Fruit fly (Drosophila melanogaster): ENCODE measurements around the gene lectin-28C.

The lectin-28C gene

dm6 chr2L:7871821-7872524, 15.1 kb downstream of the lectin-28C start (continued):
- TF ChIP-seq dsx (GFP tag; optimal IDR thresholded peaks at IDR 0.05; ENCODE audit: poor library complexity, severe bottlenecking): peak; percentile 6
- TF ChIP-seq vri (GFP tag; optimal IDR thresholded peaks at IDR 0.05): no peak
- peak; percentile 67 for TF ChIP-seq CG32006 (GFP tag; optimal IDR thresholded peaks at IDR 0.05)
- peak; percentile 27 for TF ChIP-seq acj6 (GFP tag; optimal IDR thresholded peaks at IDR 0.05)
- TF ChIP-seq Sox15 (GFP tag; optimal IDR thresholded peaks at IDR 0.05): no peak
- no peak for TF ChIP-seq CG1621 (tag; optimal IDR thresholded peaks at IDR 0.05)
- TF ChIP-seq OdsH (GFP tag; optimal IDR thresholded peaks at IDR 0.05): peak; percentile 36
- no peak for TF ChIP-seq Smox (GFP tag; optimal IDR thresholded peaks at IDR 0.05)
- no peak for TF ChIP-seq ss (GFP tag; optimal IDR thresholded peaks at IDR 0.05)
- TF ChIP-seq salr (GFP tag; optimal IDR thresholded peaks at IDR 0.05): peak in 1 of 2 experiments; percentile 28
- peak; percentile 3 for TF ChIP-seq CG6276 (GFP tag; optimal IDR thresholded peaks at IDR 0.05)
- no peak for TF ChIP-seq CG10669 (GFP tag; optimal IDR thresholded peaks at IDR 0.05)
- TF ChIP-seq CG8319 (GFP tag; optimal IDR thresholded peaks at IDR 0.05): no peak
- TF ChIP-seq Eip93F (GFP tag; optimal IDR thresholded peaks at IDR 0.05): no peak
- peak; percentile 16 for TF ChIP-seq pdm3 (GFP tag; optimal IDR thresholded peaks at IDR 0.05)
- TF ChIP-seq fd85E (GFP tag; optimal IDR thresholded peaks at IDR 0.05): no peak
- no peak for TF ChIP-seq CG6808 (GFP tag; optimal IDR thresholded peaks at IDR 0.05)
- no peak for TF ChIP-seq lz (GFP tag; optimal IDR thresholded peaks at IDR 0.05)
- TF ChIP-seq dac (GFP tag; optimal IDR thresholded peaks at IDR 0.05): no peak
- no peak for TF ChIP-seq CG11294 (GFP tag; IDR thresholded peaks at IDR 0.05)
- no peak for TF ChIP-seq Ets21C (GFP tag; optimal IDR thresholded peaks at IDR 0.05)
- TF ChIP-seq CG7368 (GFP tag; optimal IDR thresholded peaks at IDR 0.05): no peak
- TF ChIP-seq spab (GFP tag; optimal IDR thresholded peaks at IDR 0.05): no peak
- TF ChIP-seq CG10631 (GFP tag; optimal IDR thresholded peaks at IDR 0.05): peak; percentile 32
- TF ChIP-seq svp (GFP tag): no peak
- TF ChIP-seq Sox102F (GFP tag; optimal IDR thresholded peaks at IDR 0.05): no peak
- no peak for TF ChIP-seq Hr39 (GFP tag; optimal IDR thresholded peaks at IDR 0.05)
- no peak for TF ChIP-seq eg (GFP tag; IDR thresholded peaks at IDR 0.05)
- TF ChIP-seq fkh (GFP tag; optimal IDR thresholded peaks at IDR 0.05): no peak

- TF ChIP-seq Ets96B (tag; optimal IDR thresholded peaks at IDR 0.05) (no peak), CG6808 (GFP tag; optimal IDR thresholded peaks at IDR 0.05) (no peak), CG32006 (GFP tag; optimal IDR thresholded peaks at IDR 0.05) (no peak), CG10669 (GFP tag; optimal IDR thresholded peaks at IDR 0.05) (no peak), Eip78C (GFP tag) (no peak), vri (GFP tag; optimal IDR thresholded peaks at IDR 0.05) (no peak), svp (GFP tag) (no peak), CG8632 (GFP tag; optimal IDR thresholded peaks at IDR 0.05) (no peak)
These were observed 15.8 kb downstream of the lectin-28C start for dm6 chr2L:7872680-7873079.

- TF ChIP-seq Sox102F (GFP tag; optimal IDR thresholded peaks at IDR 0.05): peak; percentile 31
- peak in 1 of 2 experiments; percentile 16 for TF ChIP-seq ss (GFP tag; optimal IDR thresholded peaks at IDR 0.05)
- peak; percentile 73 for TF ChIP-seq svp (GFP tag)
- no peak for TF ChIP-seq CG32006 (GFP tag; optimal IDR thresholded peaks at IDR 0.05)
- TF ChIP-seq CG11762 (GFP tag; optimal IDR thresholded peaks at IDR 0.05; ENCODE audit: insufficient read depth): peak; percentile 17
- no peak for TF ChIP-seq Blimp-1 (GFP tag; optimal IDR thresholded peaks at IDR 0.05)
- no peak for TF ChIP-seq spab (GFP tag; optimal IDR thresholded peaks at IDR 0.05)
- peak; percentile 1 for TF ChIP-seq CG8319 (GFP tag; optimal IDR thresholded peaks at IDR 0.05)
- TF ChIP-seq CG6854 (GFP tag; optimal IDR thresholded peaks at IDR 0.05): no peak
- peak; percentile 37 for TF ChIP-seq pdm3 (GFP tag; optimal IDR thresholded peaks at IDR 0.05)
- TF ChIP-seq Eip78C (GFP tag): peak; percentile 79
- TF ChIP-seq CG8119 (GFP tag; IDR thresholded peaks at IDR 0.05): no peak
- no peak for TF ChIP-seq fd85E (GFP tag; optimal IDR thresholded peaks at IDR 0.05)
- TF ChIP-seq CG3032 (tag; optimal IDR thresholded peaks at IDR 0.05): peak; percentile 35
- TF ChIP-seq Ets21C (GFP tag; optimal IDR thresholded peaks at IDR 0.05): peak; percentile 19
- peak; percentile 40 for TF ChIP-seq Hr39 (GFP tag; optimal IDR thresholded peaks at IDR 0.05)
- peak; percentile 38 for TF ChIP-seq cyc (GFP tag; optimal IDR thresholded peaks at IDR 0.05)
- peak; percentile 44 for TF ChIP-seq lz (GFP tag; optimal IDR thresholded peaks at IDR 0.05)
- TF ChIP-seq Eip93F (GFP tag; optimal IDR thresholded peaks at IDR 0.05): no peak
- peak; percentile 34 for TF ChIP-seq CG31627 (GFP tag; optimal IDR thresholded peaks at IDR 0.05)
- TF ChIP-seq CG9139 (GFP tag; optimal IDR thresholded peaks at IDR 0.05): no peak
- peak; percentile 17 for TF ChIP-seq Sox15 (GFP tag; optimal IDR thresholded peaks at IDR 0.05)
- TF ChIP-seq Eip75B (GFP tag; optimal IDR thresholded peaks at IDR 0.05): peak; percentile 30
- TF ChIP-seq CG8632 (GFP tag; optimal IDR thresholded peaks at IDR 0.05): peak; percentile 50
- no peak for TF ChIP-seq Gug (GFP tag; IDR thresholded peaks at IDR 0.05)
- no peak for TF ChIP-seq CG1621 (tag; optimal IDR thresholded peaks at IDR 0.05)
- TF ChIP-seq esn (GFP tag; optimal IDR thresholded peaks at IDR 0.05): peak; percentile 57
- no peak for TF ChIP-seq salr (GFP tag; optimal IDR thresholded peaks at IDR 0.05)
- TF ChIP-seq fkh (GFP tag; optimal IDR thresholded peaks at IDR 0.05): no peak
- peak; percentile 55 for TF ChIP-seq Met (GFP tag; optimal IDR thresholded peaks at IDR 0.05)
- TF ChIP-seq CG10631 (GFP tag; optimal IDR thresholded peaks at IDR 0.05): peak; percentile 35
These were observed 18.8 kb downstream of the lectin-28C start for dm6 chr2L:7875676-7876075.

Data from whole organism, prepupa.